Worm (Caenorhabditis elegans): ENCODE data around the gene C37E2.10.

- TF ChIP-seq nhr-28 (tag; optimal IDR thresholded peaks at IDR 0.05) (no peak), unc-62 (GFP tag; optimal IDR thresholded peaks at IDR 0.05) (no peak), sptf-1 (tag; optimal IDR thresholded peaks at IDR 0.05) (no peak)
Observed at ce11 chrX:14147400-14147799, 31.4 kb upstream of the C37E2.10 start, which contains the start of gene akt-2.

Data from whole organism, mixed stage, embryonic.